Fruit fly (Drosophila melanogaster) whole organism, embryonic: Measurements from ENCODE around the gene CG2962.

ENCODE experiments used
- Atf6 ChIP-seq: fragments of 200-800 bp; sonication (Bioruptor generic); IDR thresholded peaks from 2 replicates; pipeline ENCODE4 v1.3.6; 2022; ENCODE audit warnings: missing biosample characterization, missing genetic modification characterization
- CG10267 ChIP-seq: fragments of 200-800 bp; sonication (Bioruptor generic); optimal IDR thresholded peaks from 2 replicates; lab custom pipeline; 2018; ENCODE audit warnings: missing biosample characterization, mild to moderate bottlenecking, missing genetic modification characterization, moderate library complexity
- CG10321 ChIP-seq: fragments of 200-800 bp; sonication (Bioruptor generic); IDR thresholded peaks from 2 replicates; pipeline ENCODE4 v1.3.6; 2022; ENCODE audit warnings: missing biosample characterization, missing genetic modification characterization
- CG10979 ChIP-seq: fragments of 200-800 bp; sonication (Bioruptor generic); optimal IDR thresholded peaks from 2 replicates; lab custom pipeline; 2018; ENCODE audit warnings: missing biosample characterization, mild to moderate bottlenecking, missing genetic modification characterization, moderate library complexity
- CG11695 ChIP-seq: fragments of 200-800 bp; sonication (Bioruptor generic); IDR thresholded peaks from 3 replicates; pipeline ENCODE4 v1.3.6; 2022; ENCODE audit warnings: missing biosample characterization, missing genetic modification characterization
- CG12744 ChIP-seq: fragments of 200-800 bp; sonication (Bioruptor generic); optimal IDR thresholded peaks from 2 replicates; lab custom pipeline; 2016; ENCODE audit warnings: missing biosample characterization, missing genetic modification characterization
- CG1602 ChIP-seq: fragments of 200-800 bp; sonication (Bioruptor generic); optimal IDR thresholded peaks from 3 replicates; lab custom pipeline; 2016; ENCODE audit warnings: missing biosample characterization, missing genetic modification characterization
- CG1603 ChIP-seq: fragments of 200-800 bp; sonication (Bioruptor generic); optimal IDR thresholded peaks from 2 replicates; lab custom pipeline; 2019; ENCODE audit warnings: missing biosample characterization, mild to moderate bottlenecking, missing genetic modification characterization, moderate library complexity
- CG17186 ChIP-seq: fragments of 200-800 bp; sonication (Bioruptor generic); optimal IDR thresholded peaks from 3 replicates; lab custom pipeline; 2017; ENCODE audit warnings: missing biosample characterization, missing genetic modification reagents, missing genetic modification characterization
- CG1792 ChIP-seq: fragments of 200-800 bp; sonication (Bioruptor generic); optimal IDR thresholded peaks from 2 replicates; lab custom pipeline; 2016; ENCODE audit warnings: missing biosample characterization, missing genetic modification characterization
- CG18262 ChIP-seq: fragments of 200-800 bp; optimal IDR thresholded peaks from 3 replicates; lab custom pipeline; 2019; ENCODE audit warnings: missing biosample characterization, mild to moderate bottlenecking, missing genetic modification characterization, moderate library complexity
- CG2129 ChIP-seq: fragments of 200-800 bp; sonication (Bioruptor generic); IDR thresholded peaks from 2 replicates; pipeline ENCODE4 v1.3.6; 2022; ENCODE audit warnings: missing biosample characterization, missing genetic modification characterization; ENCODE audit not compliant: partially characterized antibody
- CG30020 ChIP-seq: fragments of 200-800 bp; optimal IDR thresholded peaks from 2 replicates; lab custom pipeline; 2019; ENCODE audit warnings: missing biosample characterization, mild to moderate bottlenecking, missing genetic modification characterization, moderate library complexity
- CG30431 ChIP-seq: fragments of 200-800 bp; sonication (Bioruptor generic); optimal IDR thresholded peaks from 2 replicates; lab custom pipeline; 2017; ENCODE audit warnings: missing biosample characterization, missing genetic modification characterization
- CG31441 ChIP-seq: fragments of 200-800 bp; sonication (Bioruptor generic); IDR thresholded peaks from 2 replicates; pipeline ENCODE4 v1.3.6; 2022; ENCODE audit warnings: missing biosample characterization, missing genetic modification characterization
- CG32767 ChIP-seq: fragments of 200-800 bp; sonication (Bioruptor generic); IDR thresholded peaks from 2 replicates; pipeline ENCODE4 v1.3.6; 2022; ENCODE audit warnings: missing biosample characterization, missing genetic modification characterization
- CG34224 ChIP-seq: fragments of 200-800 bp; sonication (Bioruptor generic); IDR thresholded peaks from 3 replicates; pipeline ENCODE4 v1.3.6; 2022; ENCODE audit warnings: missing biosample characterization, missing genetic modification characterization; ENCODE audit not compliant: partially characterized antibody
- CG42726 ChIP-seq: fragments of 200-800 bp; sonication (Bioruptor generic); IDR thresholded peaks from 2 replicates; pipeline ENCODE4 v1.3.6; 2022; ENCODE audit warnings: missing biosample characterization, missing genetic modification characterization; ENCODE audit not compliant: partially characterized antibody
- CG6175 ChIP-seq: fragments of 200-800 bp; sonication (Bioruptor generic); IDR thresholded peaks from 3 replicates; pipeline ENCODE4 v1.3.6; 2022; ENCODE audit warnings: missing biosample characterization, missing genetic modification characterization
- CG6689 ChIP-seq: fragments of 200-800 bp; sonication (Bioruptor generic); IDR thresholded peaks from 2 replicates; pipeline ENCODE4 v1.3.6; 2022; ENCODE audit warnings: missing biosample characterization, missing genetic modification characterization
- CG8388 ChIP-seq: fragments of 200-800 bp; sonication (Bioruptor generic); optimal IDR thresholded peaks from 2 replicates; lab custom pipeline; 2019; ENCODE audit warnings: missing biosample characterization, mild to moderate bottlenecking, missing genetic modification characterization, moderate library complexity
- CG8478 ChIP-seq: fragments of >200 bp; optimal IDR thresholded peaks from 2 replicates; lab custom pipeline; 2018
- CG9817 ChIP-seq: fragments of 200-800 bp; sonication (Bioruptor generic); optimal IDR thresholded peaks from 2 replicates; lab custom pipeline; 2018; ENCODE audit warnings: missing biosample characterization, mild to moderate bottlenecking, missing genetic modification characterization, moderate library complexity
- Dad ChIP-seq: fragments of 200-800 bp; sonication (Bioruptor generic); optimal IDR thresholded peaks from 3 replicates; lab custom pipeline; 2016; ENCODE audit warnings: missing biosample characterization, missing genetic modification characterization
- Dll ChIP-seq: fragments of 200-800 bp; sonication (Bioruptor generic); IDR thresholded peaks from 4 replicates; pipeline ENCODE4 v1.3.6; 2022; ENCODE audit warnings: missing biosample characterization, missing genetic modification characterization; ENCODE audit not compliant: partially characterized antibody
- Doc2 ChIP-seq: fragments of 200-800 bp; sonication (Bioruptor generic); IDR thresholded peaks from 2 replicates; pipeline ENCODE4 v1.3.6; 2022; ENCODE audit warnings: missing biosample characterization, missing genetic modification characterization
- GATAe ChIP-seq: fragments of 200-800 bp; sonication (Bioruptor generic); conservative IDR thresholded peaks from 2 replicates; pipeline ENCODE4 v1.3.6; 2022; ENCODE audit warnings: missing biosample characterization, missing genetic modification characterization
- Hmx ChIP-seq: fragments of 200-800 bp; sonication (Bioruptor generic); optimal IDR thresholded peaks from 2 replicates; lab custom pipeline; 2016; ENCODE audit warnings: missing biosample characterization, missing genetic modification characterization
- Myb ChIP-seq: fragments of 200-800 bp; sonication (Bioruptor generic); optimal IDR thresholded peaks from 2 replicates; lab custom pipeline; 2016; ENCODE audit warnings: missing biosample characterization, missing genetic modification characterization
- NC2β ChIP-seq: fragments of 200-800 bp; sonication (Bioruptor generic); optimal IDR thresholded peaks from 2 replicates; lab custom pipeline; 2016; ENCODE audit warnings: missing biosample characterization, missing genetic modification characterization
- Nf-YA ChIP-seq: fragments of 200-800 bp; sonication (Bioruptor generic); IDR thresholded peaks from 2 replicates; pipeline ENCODE4 v1.3.6; 2022; ENCODE audit warnings: missing biosample characterization, missing genetic modification characterization
- Xrp1 ChIP-seq: fragments of 200-800 bp; sonication (Bioruptor generic); IDR thresholded peaks from 2 replicates; pipeline ENCODE4 v1.3.6; 2022; ENCODE audit warnings: missing biosample characterization, missing genetic modification characterization
- aop ChIP-seq: fragments of 200-800 bp; sonication (Bioruptor generic); IDR thresholded peaks from 2 replicates; pipeline ENCODE4 v1.3.6; 2022; ENCODE audit warnings: missing biosample characterization, missing genetic modification characterization
- bigmax ChIP-seq: fragments of 200-800 bp; sonication (Bioruptor generic); optimal IDR thresholded peaks from 2 replicates; lab custom pipeline; 2018; ENCODE audit warnings: missing biosample characterization, mild to moderate bottlenecking, missing genetic modification characterization
- bsh ChIP-seq, 2 experiments: fragments of 200-800 bp; sonication (Bioruptor generic); optimal IDR thresholded peaks; 2 replicates each; lab custom pipeline; 2017 to 2018; ENCODE audit warnings: mild to moderate bottlenecking in 2 of 2, missing biosample characterization in 2 of 2, missing genetic modification characterization in 2 of 2, moderate library complexity in 1 of 2
- danr ChIP-seq: fragments of 200-800 bp; sonication (Bioruptor generic); IDR thresholded peaks from 2 replicates; pipeline ENCODE4 v1.3.6; 2022; ENCODE audit warnings: missing biosample characterization, missing genetic modification characterization
- dmrt11E ChIP-seq: fragments of 200-800 bp; sonication (Bioruptor generic); optimal IDR thresholded peaks from 3 replicates; lab custom pipeline; 2018; ENCODE audit warnings: missing biosample characterization, mild to moderate bottlenecking, missing genetic modification characterization, moderate library complexity
- fd96Cb ChIP-seq: fragments of 200-800 bp; sonication (Bioruptor generic); optimal IDR thresholded peaks from 2 replicates; lab custom pipeline; 2018; ENCODE audit warnings: missing biosample characterization, mild to moderate bottlenecking, missing genetic modification characterization, moderate library complexity
- gem ChIP-seq: fragments of 200-800 bp; sonication (Bioruptor generic); optimal IDR thresholded peaks from 2 replicates; lab custom pipeline; 2019; ENCODE audit warnings: missing biosample characterization, mild to moderate bottlenecking, missing genetic modification characterization, moderate library complexity
- gsb ChIP-seq: fragments of 200-800 bp; sonication (Bioruptor generic); IDR thresholded peaks from 2 replicates; pipeline ENCODE4 v1.3.6; 2022; ENCODE audit warnings: missing biosample characterization, missing genetic modification characterization
- ham ChIP-seq: fragments of 200-800 bp; sonication (Bioruptor generic); IDR thresholded peaks from 2 replicates; pipeline ENCODE4 v1.3.6; 2022; ENCODE audit warnings: missing biosample characterization, missing genetic modification characterization
- mam ChIP-seq: fragments of 200-800 bp; sonication (Bioruptor generic); optimal IDR thresholded peaks from 3 replicates; lab custom pipeline; 2016; ENCODE audit warnings: missing biosample characterization, missing genetic modification characterization
- mirr ChIP-seq: fragments of 200-800 bp; sonication (Bioruptor generic); optimal IDR thresholded peaks from 3 replicates; lab custom pipeline; 2018; ENCODE audit warnings: missing biosample characterization, mild to moderate bottlenecking, missing genetic modification characterization
- org-1 ChIP-seq: fragments of 200-800 bp; sonication (Bioruptor generic); optimal IDR thresholded peaks from 2 replicates; lab custom pipeline; 2017; ENCODE audit warnings: missing biosample characterization, missing genetic modification characterization
- phol ChIP-seq: fragments of 200-800 bp; sonication (Bioruptor generic); optimal IDR thresholded peaks from 3 replicates; lab custom pipeline; 2018; ENCODE audit warnings: missing biosample characterization, mild to moderate bottlenecking, missing genetic modification characterization, moderate library complexity
- sens-2 ChIP-seq: fragments of 200-800 bp; sonication (Bioruptor generic); IDR thresholded peaks from 2 replicates; pipeline ENCODE4 v1.3.6; 2022; ENCODE audit warnings: missing biosample characterization, missing genetic modification characterization
- toy ChIP-seq: fragments of 200-800 bp; sonication (Bioruptor generic); IDR thresholded peaks from 2 replicates; pipeline ENCODE4 v1.3.6; 2022; ENCODE audit warnings: missing biosample characterization, missing genetic modification characterization
- trh ChIP-seq: fragments of 200-800 bp; sonication (Bioruptor generic); optimal IDR thresholded peaks from 2 replicates; lab custom pipeline; 2016; ENCODE audit warnings: missing biosample characterization, missing genetic modification characterization
- vnd ChIP-seq: fragments of 200-800 bp; sonication (Bioruptor generic); IDR thresholded peaks from 3 replicates; pipeline ENCODE4 v1.3.6; 2022; ENCODE audit warnings: missing biosample characterization, missing genetic modification characterization; ENCODE audit not compliant: partially characterized antibody
- zfh2 ChIP-seq: fragments of 200-800 bp; sonication (Bioruptor generic); optimal IDR thresholded peaks from 2 replicates; lab custom pipeline; 2016; ENCODE audit warnings: missing biosample characterization, missing genetic modification characterization

Gene CG2962

DNA sequence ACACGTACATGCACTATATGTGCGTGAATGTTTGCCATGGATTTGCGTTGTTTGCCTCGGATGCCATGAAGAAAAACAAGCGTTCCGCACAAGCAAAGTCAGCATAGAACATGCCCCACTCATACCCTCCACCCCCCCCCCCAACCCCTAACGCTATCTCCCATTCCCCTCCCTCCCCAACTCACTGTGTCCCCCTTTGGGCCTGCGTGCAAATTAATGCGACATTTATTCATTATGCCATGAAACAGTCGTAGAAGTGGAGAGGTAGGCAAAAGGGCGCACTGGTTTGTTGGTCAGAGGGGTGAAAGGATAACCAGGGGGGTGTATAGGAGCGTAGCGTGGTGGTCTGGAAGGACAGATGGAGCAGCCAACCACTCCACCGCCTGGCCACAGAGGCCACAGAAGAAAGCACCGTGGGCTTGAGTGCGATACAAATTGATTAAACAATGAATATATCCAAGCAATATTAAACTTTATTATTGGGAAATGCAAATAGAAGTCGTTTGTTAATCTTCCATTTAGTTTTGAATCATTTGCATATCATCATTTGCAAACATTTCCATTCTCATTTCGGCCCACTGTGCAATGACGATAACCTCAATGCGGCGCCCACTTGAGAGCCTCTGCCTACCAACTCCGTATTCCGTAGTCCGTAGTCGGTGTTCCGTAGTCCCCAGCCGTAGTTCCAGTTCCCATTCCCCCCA is 31.9 kb downstream of the CG2962 start (continued):
- TF ChIP-seq danr (GFP tag; lab: Robert Waterston, UW) (peak; percentile 28; the same call in 1 of the 2 replicates), CG8388 (GFP tag; lab: Kevin White, UChicago) (no peak), CG34224 (GFP tag; lab: Robert Waterston, UW) (no peak), Myb (GFP tag; lab: Kevin White, UChicago) (peak; percentile 9), CG30431 (GFP tag; lab: Kevin White, UChicago) (no peak), phol (tag; lab: Kevin White, UChicago) (no peak), CG10267 (tag; lab: Kevin White, UChicago) (no peak), NC2β (GFP tag; lab: Kevin White, UChicago) (no peak), dmrt11E (no peak), Hmx (GFP tag; lab: Kevin White, UChicago) (no peak), CG8478 (no peak), CG6689 (GFP tag; lab: Robert Waterston, UW) (peak; percentile 54), GATAe (GFP tag; lab: Robert Waterston, UW) (no peak), bigmax (no peak), gsb (peak; percentile 42; the same call in 1 of the 2 replicates), org-1 (peak; percentile 13), CG10979 (tag; lab: Kevin White, UChicago) (no peak), CG17186 (no peak), CG42726 (no peak), Dll (GFP tag; lab: Robert Waterston, UW) (no peak), sens-2 (GFP tag; lab: Robert Waterston, UW) (no peak), Atf6 (peak; percentile 84), CG6175 (GFP tag; lab: Robert Waterston, UW) (0 out of 3 replicates have a peak, but pooled peaks have one; percentile 31), toy (GFP tag; lab: Robert Waterston, UW) (no peak), CG1792 (no peak), CG31441 (0 out of 2 replicates have a peak, but pooled peaks have one; percentile 29), CG1602 (GFP tag; lab: Kevin White, UChicago) (no peak), CG10321 (GFP tag; lab: Robert Waterston, UW) (no peak), CG30020 (no peak), CG1603 (tag; lab: Kevin White, UChicago) (no peak), CG2129 (no peak), vnd (GFP tag; lab: Robert Waterston, UW) (no peak), gem (peak; percentile 47), CG18262 (tag; lab: Kevin White, UChicago) (peak; percentile 1), Nf-YA (GFP tag; lab: Robert Waterston, UW) (no peak), CG12744 (GFP tag; lab: Kevin White, UChicago) (no peak), CG32767 (GFP tag; lab: Robert Waterston, UW) (0 out of 2 replicates have a peak, but pooled peaks have one; percentile 24), zfh2 (peak; percentile 30), aop (GFP tag; lab: Robert Waterston, UW) (no peak), fd96Cb (tag; lab: Kevin White, UChicago) (no peak), Xrp1 (peak; percentile 59), Doc2 (GFP tag; lab: Robert Waterston, UW) (0 out of 2 replicates have a peak, but pooled peaks have one; percentile 23), CG9817 (tag; lab: Kevin White, UChicago) (peak; percentile 33), mam (peak; percentile 46), CG11695 (GFP tag; lab: Robert Waterston, UW) (peak; percentile 60; the same call in 2 of the 3 replicates), bsh (GFP tag; optimal IDR thresholded peaks at IDR 0.05; lab: Kevin White, UChicago) (no peak), trh (GFP tag; lab: Kevin White, UChicago) (no peak), mirr (no peak), ham (GFP tag; lab: Robert Waterston, UW) (no peak), Dad (GFP tag; lab: Kevin White, UChicago) (peak; percentile 15)
